Fruit fly (Drosophila melanogaster) whole organism, embryonic: Measurements from ENCODE around the gene dbe.

Experiments used
- Atf-2 ChIP-seq: fragments of 200-800 bp; sonication (Bioruptor generic); optimal IDR thresholded peaks from 2 replicates; lab custom pipeline; 2016; ENCODE audit warnings: missing biosample characterization, missing genetic modification characterization
- Atf3 ChIP-seq: fragments of 200-800 bp; sonication (Bioruptor generic); optimal IDR thresholded peaks from 3 replicates; lab custom pipeline; 2016; ENCODE audit warnings: missing biosample characterization, missing genetic modification characterization
- BEAF-32 ChIP-seq: fragments of 200-800 bp; sonication (Bioruptor generic); optimal IDR thresholded peaks from 3 replicates; lab custom pipeline; 2017; ENCODE audit warnings: missing biosample characterization, missing genetic modification characterization, mild to moderate bottlenecking, moderate library complexity, missing genetic modification reagents
- CG11247 ChIP-seq: fragments of 200-800 bp; sonication (Bioruptor generic); IDR thresholded peaks from 2 replicates; pipeline ENCODE4 v1.3.6; 2022; ENCODE audit warnings: missing biosample characterization, missing genetic modification characterization
- CG11695 ChIP-seq: fragments of 200-800 bp; sonication (Bioruptor generic); IDR thresholded peaks from 3 replicates; pipeline ENCODE4 v1.3.6; 2022; ENCODE audit warnings: missing biosample characterization, missing genetic modification characterization
- CG12155 ChIP-seq: fragments of 200-800 bp; sonication (Bioruptor generic); optimal IDR thresholded peaks from 3 replicates; lab custom pipeline; 2016; ENCODE audit warnings: missing biosample characterization, missing genetic modification characterization
- CG12391 ChIP-seq: fragments of 200-800 bp; sonication (Bioruptor generic); optimal IDR thresholded peaks from 3 replicates; lab custom pipeline; 2018; ENCODE audit warnings: missing biosample characterization, mild to moderate bottlenecking, missing genetic modification characterization, moderate library complexity
- CG13424 ChIP-seq: fragments of 200-800 bp; sonication (Bioruptor generic); optimal IDR thresholded peaks from 2 replicates; lab custom pipeline; 2019; ENCODE audit warnings: missing biosample characterization, mild to moderate bottlenecking, missing genetic modification characterization, moderate library complexity
- CG13624 ChIP-seq: fragments of 200-800 bp; sonication (Bioruptor generic); optimal IDR thresholded peaks from 2 replicates; lab custom pipeline; 2016; ENCODE audit warnings: missing biosample characterization, missing genetic modification characterization
- CG14710 ChIP-seq: fragments of 200-800 bp; sonication (Bioruptor generic); optimal IDR thresholded peaks from 3 replicates; lab custom pipeline; 2019; ENCODE audit warnings: missing biosample characterization, mild to moderate bottlenecking, missing genetic modification characterization, moderate library complexity
- CG16779 ChIP-seq: fragments of 200-800 bp; sonication (Bioruptor generic); IDR thresholded peaks from 2 replicates; pipeline ENCODE4 v1.3.6; 2022; ENCODE audit warnings: missing biosample characterization, missing genetic modification characterization
- CG2202 ChIP-seq: fragments of 200-800 bp; sonication (Bioruptor generic); optimal IDR thresholded peaks from 2 replicates; lab custom pipeline; 2018; ENCODE audit warnings: missing biosample characterization, mild to moderate bottlenecking, missing genetic modification characterization
- CG2889 ChIP-seq: fragments of 200-800 bp; sonication (Bioruptor generic); IDR thresholded peaks from 3 replicates; pipeline ENCODE4 v1.3.6; 2022; ENCODE audit warnings: missing biosample characterization, missing genetic modification characterization
- CG3407 ChIP-seq: fragments of 200-800 bp; sonication (Bioruptor generic); optimal IDR thresholded peaks from 2 replicates; lab custom pipeline; 2018; ENCODE audit warnings: missing biosample characterization, mild to moderate bottlenecking, missing genetic modification characterization
- CG43689 ChIP-seq: fragments of 200-800 bp; sonication (Bioruptor generic); IDR thresholded peaks from 2 replicates; pipeline ENCODE4 v1.3.6; 2022; ENCODE audit warnings: missing biosample characterization, missing genetic modification characterization
- CG8089 ChIP-seq: fragments of 200-800 bp; sonication (Bioruptor generic); optimal IDR thresholded peaks from 3 replicates; lab custom pipeline; 2016; ENCODE audit warnings: missing biosample characterization, missing genetic modification characterization
- CG8478 ChIP-seq: fragments of >200 bp; optimal IDR thresholded peaks from 2 replicates; lab custom pipeline; 2018
- CG8924 ChIP-seq: fragments of 200-800 bp; optimal IDR thresholded peaks from 3 replicates; lab custom pipeline; 2019; ENCODE audit warnings: missing biosample characterization, mild to moderate bottlenecking, missing genetic modification characterization, moderate library complexity
- CG8944 ChIP-seq: fragments of 200-800 bp; sonication (Bioruptor generic); optimal IDR thresholded peaks from 3 replicates; lab custom pipeline; 2016; ENCODE audit warnings: missing biosample characterization, missing genetic modification characterization
- CG9609 ChIP-seq: fragments of 200-800 bp; sonication (Bioruptor generic); optimal IDR thresholded peaks from 3 replicates; lab custom pipeline; 2016; ENCODE audit warnings: missing biosample characterization, missing genetic modification characterization
- CG9932 ChIP-seq: fragments of 200-800 bp; sonication (Bioruptor generic); IDR thresholded peaks from 2 replicates; pipeline ENCODE4 v1.3.6; 2022; ENCODE audit warnings: missing biosample characterization, missing genetic modification characterization
- D19B ChIP-seq: fragments of 200-800 bp; sonication (Bioruptor generic); optimal IDR thresholded peaks from 2 replicates; lab custom pipeline; 2017; ENCODE audit warnings: missing biosample characterization, mild to moderate bottlenecking, missing genetic modification characterization
- Doc2 ChIP-seq: fragments of 200-800 bp; sonication (Bioruptor generic); IDR thresholded peaks from 2 replicates; pipeline ENCODE4 v1.3.6; 2022; ENCODE audit warnings: missing biosample characterization, missing genetic modification characterization
- ERR ChIP-seq: fragments of 200-800 bp; sonication (Bioruptor generic); optimal IDR thresholded peaks from 2 replicates; lab custom pipeline; 2016; ENCODE audit warnings: missing biosample characterization, missing genetic modification characterization
- HmgZ ChIP-seq: fragments of 200-800 bp; sonication (Bioruptor generic); optimal IDR thresholded peaks from 2 replicates; lab custom pipeline; 2018; ENCODE audit warnings: missing biosample characterization, mild to moderate bottlenecking, missing genetic modification characterization
- Hmr ChIP-seq: fragments of 200-800 bp; sonication (Bioruptor generic); optimal IDR thresholded peaks from 3 replicates; lab custom pipeline; 2017; ENCODE audit warnings: mild to moderate bottlenecking, missing biosample characterization, missing genetic modification reagents, missing genetic modification characterization
- Hmx ChIP-seq: fragments of 200-800 bp; sonication (Bioruptor generic); optimal IDR thresholded peaks from 2 replicates; lab custom pipeline; 2016; ENCODE audit warnings: missing biosample characterization, missing genetic modification characterization
- Kr ChIP-seq: fragments of 200-800 bp; sonication (Bioruptor generic); optimal IDR thresholded peaks from 2 replicates; lab custom pipeline; 2017; ENCODE audit warnings: missing biosample characterization, mild to moderate bottlenecking, missing genetic modification characterization
- Mes4 ChIP-seq: fragments of 200-800 bp; sonication (Bioruptor generic); optimal IDR thresholded peaks from 2 replicates; lab custom pipeline; 2016; ENCODE audit warnings: missing biosample characterization, missing genetic modification characterization
- NC2β ChIP-seq: fragments of 200-800 bp; sonication (Bioruptor generic); optimal IDR thresholded peaks from 2 replicates; lab custom pipeline; 2016; ENCODE audit warnings: missing biosample characterization, missing genetic modification characterization
- Ptx1 ChIP-seq: fragments of 200-800 bp; sonication (Bioruptor generic); IDR thresholded peaks from 2 replicates; pipeline ENCODE4 v1.3.6; 2022; ENCODE audit warnings: missing biosample characterization, missing genetic modification characterization
- Xbp1 ChIP-seq: fragments of 200-800 bp; sonication (Bioruptor generic); optimal IDR thresholded peaks from 3 replicates; lab custom pipeline; 2016; ENCODE audit warnings: missing biosample characterization, mild to moderate bottlenecking, missing genetic modification characterization
- YL-1 ChIP-seq: fragments of 200-800 bp; sonication (Bioruptor generic); optimal IDR thresholded peaks from 3 replicates; lab custom pipeline; 2017; ENCODE audit warnings: missing biosample characterization, mild to moderate bottlenecking, missing genetic modification characterization
- ap ChIP-seq: fragments of 200-800 bp; sonication (Bioruptor generic); IDR thresholded peaks from 2 replicates; pipeline ENCODE4 v1.3.6; 2022; ENCODE audit warnings: missing biosample characterization, missing genetic modification characterization
- chn ChIP-seq: fragments of 200-800 bp; sonication (Bioruptor generic); optimal IDR thresholded peaks from 2 replicates; lab custom pipeline; 2016; ENCODE audit warnings: missing biosample characterization, missing genetic modification characterization
- ci ChIP-seq: fragments of 200-800 bp; sonication (Bioruptor generic); IDR thresholded peaks from 3 replicates; pipeline ENCODE4 v1.3.6; 2022; ENCODE audit warnings: missing biosample characterization, missing genetic modification characterization
- da ChIP-seq: fragments of 200-800 bp; sonication (Bioruptor generic); optimal IDR thresholded peaks from 2 replicates; lab custom pipeline; 2016; ENCODE audit warnings: missing biosample characterization, missing genetic modification characterization
- fu2 ChIP-seq: fragments of 200-800 bp; sonication (Bioruptor generic); optimal IDR thresholded peaks from 2 replicates; lab custom pipeline; 2016; ENCODE audit warnings: missing biosample characterization, missing genetic modification characterization
- gfzf ChIP-seq: fragments of 200-800 bp; sonication (Bioruptor generic); optimal IDR thresholded peaks from 2 replicates; lab custom pipeline; 2016; ENCODE audit warnings: missing biosample characterization, mild to moderate bottlenecking, missing genetic modification characterization, moderate library complexity
- jumu ChIP-seq: fragments of 200-800 bp; sonication (Bioruptor generic); optimal IDR thresholded peaks from 3 replicates; lab custom pipeline; 2016; ENCODE audit warnings: missing biosample characterization, missing genetic modification characterization
- maf-S ChIP-seq: fragments of 200-800 bp; sonication (Bioruptor generic); optimal IDR thresholded peaks from 2 replicates; lab custom pipeline; 2016; ENCODE audit warnings: missing biosample characterization, missing genetic modification characterization
- mam ChIP-seq: fragments of 200-800 bp; sonication (Bioruptor generic); optimal IDR thresholded peaks from 3 replicates; lab custom pipeline; 2016; ENCODE audit warnings: missing biosample characterization, missing genetic modification characterization
- peb ChIP-seq: fragments of 200-800 bp; sonication (Bioruptor generic); IDR thresholded peaks from 2 replicates; pipeline ENCODE4 v1.3.6; 2022; ENCODE audit warnings: missing biosample characterization, missing genetic modification characterization
- pfk ChIP-seq: fragments of 200-800 bp; sonication (Bioruptor generic); optimal IDR thresholded peaks from 2 replicates; lab custom pipeline; 2018; ENCODE audit warnings: missing biosample characterization, mild to moderate bottlenecking, missing genetic modification characterization, moderate library complexity
- pnt ChIP-seq: fragments of 200-800 bp; sonication (Bioruptor generic); optimal IDR thresholded peaks from 3 replicates; lab custom pipeline; 2016; ENCODE audit warnings: missing biosample characterization, missing genetic modification characterization
- psq ChIP-seq: fragments of 200-800 bp; sonication (Bioruptor generic); optimal IDR thresholded peaks from 2 replicates; lab custom pipeline; 2017; ENCODE audit warnings: missing biosample characterization, missing genetic modification characterization
- ranshi ChIP-seq: fragments of 200-800 bp; sonication (Bioruptor generic); IDR thresholded peaks from 2 replicates; pipeline ENCODE4 v1.3.6; 2022; ENCODE audit warnings: missing biosample characterization, missing genetic modification characterization
- sc ChIP-seq, 3 experiments: fragments of >200 bp in 2 of 3; fragments of 200-800 bp in 1 of 3; sonication (Bioruptor generic) in 1 of 3; optimal IDR thresholded peaks; 2 replicates in 2 of 3; 3 replicates in 1 of 3; lab custom pipeline; 2017; ENCODE audit warnings: mild to moderate bottlenecking in 1 of 3, missing biosample characterization in 1 of 3, missing genetic modification characterization in 1 of 3, missing genetic modification reagents in 1 of 3
- tup ChIP-seq: fragments of 200-800 bp; sonication (Bioruptor generic); optimal IDR thresholded peaks from 2 replicates; lab custom pipeline; 2016; ENCODE audit warnings: missing biosample characterization, mild to moderate bottlenecking, missing genetic modification characterization, moderate library complexity
- unc-4 ChIP-seq: fragments of 200-800 bp; sonication (Bioruptor generic); IDR thresholded peaks from 2 replicates; pipeline ENCODE4 v1.3.6; 2022; ENCODE audit warnings: missing biosample characterization, missing genetic modification characterization; ENCODE audit not compliant: partially characterized antibody
- unpg ChIP-seq: fragments of 200-800 bp; sonication (Bioruptor generic); optimal IDR thresholded peaks from 3 replicates; lab custom pipeline; 2018; ENCODE audit warnings: missing biosample characterization, mild to moderate bottlenecking, missing genetic modification characterization, moderate library complexity
- wor ChIP-seq: fragments of 200-800 bp; sonication (Bioruptor generic); IDR thresholded peaks from 2 replicates; pipeline ENCODE4 v1.3.6; 2022; ENCODE audit warnings: missing biosample characterization, missing genetic modification characterization

The dbe gene

DNA sequence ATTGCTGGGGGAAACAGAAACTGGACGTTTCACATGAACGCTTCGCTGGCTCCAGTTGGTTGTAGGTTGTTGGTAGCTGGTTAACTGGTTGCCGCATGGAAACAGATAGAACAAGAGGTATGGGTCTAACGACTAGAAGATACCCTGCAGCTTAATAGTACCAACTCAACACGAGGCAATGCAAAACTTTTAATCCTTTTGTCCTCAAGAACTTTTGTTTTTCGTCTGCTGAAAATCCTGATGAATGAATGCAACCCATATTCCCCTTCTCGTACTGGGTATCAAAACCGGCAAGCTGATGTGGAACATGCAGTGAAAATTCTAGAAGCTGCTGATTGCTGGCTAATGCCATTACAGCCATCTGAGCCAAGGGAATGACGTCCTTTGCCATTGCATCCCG lies 31.7 kb downstream of the dbe start:
- TF ChIP-seq Hmr (GFP tag; lab: Kevin White, UChicago) = peak; percentile 1
- TF ChIP-seq Mes4 (GFP tag; lab: Kevin White, UChicago) = peak; percentile 33
- peak; percentile 18 for TF ChIP-seq CG2202 (tag; lab: Kevin White, UChicago)
- peak; percentile 48 for TF ChIP-seq CG9932 (GFP tag; lab: Robert Waterston, UW)
- no peak for TF ChIP-seq CG8478 (lab: Kevin White, UChicago)
- TF ChIP-seq psq (GFP tag; lab: Kevin White, UChicago) = no peak
- no peak for TF ChIP-seq HmgZ (tag; lab: Kevin White, UChicago)
- peak; percentile 53 for TF ChIP-seq CG12391 (tag; lab: Kevin White, UChicago)
- TF ChIP-seq CG8924 = peak; percentile 37
- peak; percentile 19 for TF ChIP-seq Atf3
- TF ChIP-seq chn (GFP tag; lab: Kevin White, UChicago) = peak; percentile 64
- TF ChIP-seq sc (optimal IDR thresholded peaks at IDR 0.05; lab: Kevin White, UChicago) = no peak
- TF ChIP-seq sc (GFP tag; optimal IDR thresholded peaks at IDR 0.05; lab: Kevin White, UChicago) = peak; percentile 58
- TF ChIP-seq pnt (GFP tag; lab: Kevin White, UChicago) = peak; percentile 4
- no peak for TF ChIP-seq CG13424 (tag; lab: Kevin White, UChicago)
- no peak for TF ChIP-seq pfk (GFP tag; lab: Kevin White, UChicago)
- no peak for TF ChIP-seq CG12155 (GFP tag; lab: Kevin White, UChicago)
- 0 out of 3 replicates have a peak, but pooled peaks have one; percentile 8 for TF ChIP-seq CG11695 (GFP tag; lab: Robert Waterston, UW)
- peak; percentile 47 for TF ChIP-seq NC2β (GFP tag; lab: Kevin White, UChicago)
- 0 out of 2 replicates have a peak, but pooled peaks have one; percentile 9 for TF ChIP-seq Ptx1 (GFP tag; lab: Robert Waterston, UW)
- 0 out of 2 replicates have a peak, but pooled peaks have one; percentile 6 for TF ChIP-seq ap
- TF ChIP-seq CG8089 (GFP tag; lab: Kevin White, UChicago) = peak; percentile 11
- TF ChIP-seq BEAF-32 = no peak
- TF ChIP-seq Atf-2 = peak; percentile 54
- no peak for TF ChIP-seq ERR (GFP tag; lab: Kevin White, UChicago)
- TF ChIP-seq CG16779 (GFP tag; lab: Robert Waterston, UW) = no peak
- no peak for TF ChIP-seq unc-4
- TF ChIP-seq Doc2 (GFP tag; lab: Robert Waterston, UW) = no peak
- peak; percentile 41 for TF ChIP-seq D19B (GFP tag; lab: Kevin White, UChicago)
- TF ChIP-seq Kr (GFP tag; lab: Kevin White, UChicago) = no peak
- 0 out of 3 replicates have a peak, but pooled peaks have one; percentile 34 for TF ChIP-seq CG2889 (GFP tag; lab: Robert Waterston, UW)
- TF ChIP-seq peb (GFP tag; lab: Robert Waterston, UW) = 0 out of 2 replicates have a peak, but pooled peaks have one; percentile 21
- TF ChIP-seq unpg (GFP tag; lab: Kevin White, UChicago) = no peak
- no peak for TF ChIP-seq YL-1 (GFP tag; lab: Kevin White, UChicago)
- TF ChIP-seq jumu (GFP tag; lab: Kevin White, UChicago) = peak; percentile 42
- peak; percentile 35 for TF ChIP-seq CG9609
- TF ChIP-seq mam (GFP tag; lab: Kevin White, UChicago) = peak; percentile 32
- peak; percentile 14 for TF ChIP-seq CG3407 (GFP tag; lab: Kevin White, UChicago)
- peak; percentile 40; the same call in 1 of the 2 replicates for TF ChIP-seq ranshi (GFP tag; lab: Robert Waterston, UW)
- peak; percentile 12 for TF ChIP-seq fu2 (GFP tag; lab: Kevin White, UChicago)
- peak; percentile 30 for TF ChIP-seq tup (GFP tag; lab: Kevin White, UChicago)
- TF ChIP-seq CG8944 (GFP tag; lab: Kevin White, UChicago) = peak; percentile 52
- TF ChIP-seq da (GFP tag; lab: Kevin White, UChicago) = no peak
- peak; percentile 73 for TF ChIP-seq Xbp1
- no peak for TF ChIP-seq CG11247 (GFP tag; lab: Robert Waterston, UW)
- TF ChIP-seq ci (GFP tag; lab: Robert Waterston, UW) = peak; percentile 87
- no peak for TF ChIP-seq CG13624
- TF ChIP-seq maf-S = no peak
- TF ChIP-seq gfzf (GFP tag; lab: Kevin White, UChicago) = no peak
- no peak for TF ChIP-seq wor (GFP tag; lab: Robert Waterston, UW)
- no peak for TF ChIP-seq CG43689 (GFP tag; lab: Robert Waterston, UW)
- no peak for TF ChIP-seq Hmx (GFP tag; lab: Kevin White, UChicago)
- TF ChIP-seq CG14710 (tag; lab: Kevin White, UChicago) = no peak
